Worm (Caenorhabditis elegans): ENCODE data around the gene F37C4.4.
A peak's percentile ranks its signal among the peaks of the same experiment; 100 is the strongest.

Gene F37C4.4

DNA sequence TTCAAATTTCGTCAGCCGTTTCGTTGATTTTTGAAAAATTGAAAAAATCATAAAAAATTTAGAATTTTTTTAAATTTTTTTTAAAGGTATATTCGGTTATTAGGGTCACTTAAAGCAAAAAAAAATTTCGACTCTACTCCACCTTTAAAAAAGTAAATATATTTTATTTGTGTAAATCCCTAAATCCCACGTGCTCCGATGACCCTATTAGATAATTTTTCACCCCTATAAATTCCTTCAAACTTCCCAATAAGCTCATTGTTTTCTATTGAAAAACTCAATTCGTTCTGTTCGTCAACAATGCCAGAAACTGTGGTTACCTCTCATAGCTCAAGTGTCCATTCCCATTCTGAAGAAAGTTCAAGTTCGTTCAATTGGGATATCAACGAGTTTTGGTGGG is 45.5 kb downstream of the F37C4.4 start, which contains the start of gene F56D6.20 (continued):
- no peak for TF ChIP-seq daf-19 (GFP tag; conservative IDR thresholded peaks at IDR 0.05)
- TF ChIP-seq vab-7 (GFP tag; IDR thresholded peaks at IDR 0.05), result no peak

DNA sequence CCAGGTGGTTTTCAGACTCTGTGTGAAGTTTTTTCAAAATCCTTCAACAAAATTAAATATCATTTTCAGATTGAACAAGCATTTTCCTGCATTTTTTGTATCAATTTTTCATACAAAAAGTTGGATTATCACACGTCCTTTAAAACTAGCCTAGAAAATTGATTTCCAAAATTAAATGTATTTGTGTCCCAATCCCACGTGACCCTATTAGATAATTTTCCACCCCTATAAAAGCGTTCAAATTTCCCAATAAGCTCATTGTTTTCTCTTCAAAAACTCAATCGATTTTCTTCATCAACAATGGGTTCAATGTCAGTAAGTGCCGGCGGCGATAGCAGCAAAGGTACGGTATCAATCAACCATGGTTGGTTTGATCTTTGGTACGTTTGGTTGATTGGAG is 47.4 kb downstream of the F37C4.4 start, which contains the start of gene F56D6.19:
Gene F56D6.19, plus strand, starts transcription at position 301 of the 400 bp plus-strand sequence.
- TF ChIP-seq spr-3 (GFP tag; optimal IDR thresholded peaks at IDR 0.05) (no peak), F10B5.3 (tag; optimal IDR thresholded peaks at IDR 0.05) (no peak), D1046.2 (GFP tag; IDR thresholded peaks at IDR 0.05) (no peak), ceh-20 (GFP tag; IDR thresholded peaks at IDR 0.05) (no peak), nhr-42 (GFP tag; IDR thresholded peaks at IDR 0.05) (no peak)

DNA sequence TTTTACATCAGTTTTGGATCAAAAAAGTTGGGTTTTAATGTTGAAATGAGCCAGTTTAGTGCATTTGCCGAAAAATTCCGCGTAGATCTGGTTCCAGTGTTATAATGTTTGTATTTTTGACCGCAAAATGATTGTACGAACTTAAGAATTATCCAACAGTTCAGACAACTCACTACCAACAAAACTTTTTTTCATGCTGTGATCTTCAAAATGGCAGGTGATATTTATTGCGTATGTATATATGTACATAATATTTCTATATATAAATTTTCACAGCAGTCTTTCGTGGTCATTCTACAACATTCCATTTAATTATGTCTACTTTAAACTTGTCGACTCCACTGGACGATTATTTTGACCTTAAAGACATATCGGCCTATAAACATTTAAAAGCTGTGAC is 48.2 kb downstream of the F37C4.4 start, which contains the start of gene srz-20:
Gene srz-20, plus strand, starts transcription at position 301 of the 400 bp plus-strand sequence.
- TF ChIP-seq zag-1 (tag; optimal IDR thresholded peaks at IDR 0.05), result no peak
- no peak for TF ChIP-seq ZK337.2 (GFP tag; IDR thresholded peaks at IDR 0.05)
- TF ChIP-seq hlh-30 (tag; optimal IDR thresholded peaks at IDR 0.05; ENCODE audit: insufficient read depth), result no peak
- no peak for TF ChIP-seq nhr-42 (GFP tag; IDR thresholded peaks at IDR 0.05)
- no peak for TF ChIP-seq Y5F2A.4 (GFP tag; optimal IDR thresholded peaks at IDR 0.05)
- no peak for TF ChIP-seq madf-5 (GFP tag; IDR thresholded peaks at IDR 0.05)
- TF ChIP-seq snpc-4 (tag; optimal IDR thresholded peaks at IDR 0.05), result no peak
- TF ChIP-seq aly-2 (tag; optimal IDR thresholded peaks at IDR 0.05), result no peak

ce11 chrIV:3917405-3917804 is 50.3 kb downstream of the F37C4.4 start, which contains the start of gene F56D6.14:
F56D6.14 (plus strand) TSS chrIV:3917705.
- TF ChIP-seq zip-2 (tag; optimal IDR thresholded peaks at IDR 0.05) (no peak), unc-62 (GFP tag; optimal IDR thresholded peaks at IDR 0.05 in 1 of 2) (peak in 1 of 2 experiments; percentile 73), unc-62 (tag; optimal IDR thresholded peaks at IDR 0.05) (no peak)

ce11 chrIV:3918160-3918559 is 51.1 kb downstream of the F37C4.4 start, which contains the start of gene F56D6.23:
F56D6.23 (plus strand) TSS chrIV:3918460.
- no peak for TF ChIP-seq zfp-3 (GFP tag; conservative IDR thresholded peaks at IDR 0.05)
- no peak for TF ChIP-seq zfp-2 (tag; optimal IDR thresholded peaks at IDR 0.05)
- no peak for TF ChIP-seq rbr-2 (tag; optimal IDR thresholded peaks at IDR 0.05)
- TF ChIP-seq fkh-10 (GFP tag; optimal IDR thresholded peaks at IDR 0.05), result no peak
- no peak for TF ChIP-seq nhr-237 (tag; optimal IDR thresholded peaks at IDR 0.05)
- no peak for TF ChIP-seq ceh-44 (GFP tag; IDR thresholded peaks at IDR 0.05)
- no peak for TF ChIP-seq attf-4 (tag; optimal IDR thresholded peaks at IDR 0.05)
- TF ChIP-seq F10B5.3 (tag; optimal IDR thresholded peaks at IDR 0.05), result no peak
- no peak for TF ChIP-seq unc-39 (tag; optimal IDR thresholded peaks at IDR 0.05)
- TF ChIP-seq daf-19 (GFP tag; conservative IDR thresholded peaks at IDR 0.05), result no peak
- TF ChIP-seq T20F7.1 (GFP tag; optimal IDR thresholded peaks at IDR 0.05), result no peak
- TF ChIP-seq egl-43 (GFP tag; IDR thresholded peaks at IDR 0.05), result no peak

- TF ChIP-seq dmd-6 (GFP tag; IDR thresholded peaks at IDR 0.05) (no peak), ceh-32 (tag; optimal IDR thresholded peaks at IDR 0.05; ENCODE audit: poor library complexity) (no peak), hif-1 (tag; optimal IDR thresholded peaks at IDR 0.05) (no peak), nhr-102 (tag; optimal IDR thresholded peaks at IDR 0.05) (no peak), vab-7 (GFP tag; IDR thresholded peaks at IDR 0.05) (no peak), mes-2 (tag; optimal IDR thresholded peaks at IDR 0.05; ENCODE audit: poor library complexity, severe bottlenecking) (no peak), cey-2 (tag; optimal IDR thresholded peaks at IDR 0.05; ENCODE audit: borderline replicate concordance, insufficient read depth) (no peak), nhr-77 (tag; optimal IDR thresholded peaks at IDR 0.05) (no peak), daf-16 (GFP tag; optimal IDR thresholded peaks at IDR 0.05) (no peak), daf-16 (tag; optimal IDR thresholded peaks at IDR 0.05) (no peak), zfp-2 (tag; optimal IDR thresholded peaks at IDR 0.05) (no peak), hlh-11 (tag; optimal IDR thresholded peaks at IDR 0.05) (no peak)
Observed at ce11 chrIV:3919506-3919905, 52.4 kb downstream of the F37C4.4 start, which contains the start of gene srz-19. srz-19 (plus strand) TSS chrIV:3919806.

Data from whole organism, L4 larva.